Worm (Caenorhabditis elegans) whole organism, young adult: Measurements from ENCODE around the gene srg-58.

Source experiments
- K12H6.12 ChIP-seq: fragments of 200-800 bp; sonication (Bioruptor generic); optimal IDR thresholded peaks from 2 replicates; lab custom pipeline; 2018; ENCODE audit warnings: mild to moderate bottlenecking, missing genetic modification characterization, missing compliant biosample characterization
- dpl-1 ChIP-seq: fragments of 150-350 bp; optimal IDR thresholded peaks from 2 replicates; lab custom pipeline; 2014; ENCODE audit warnings: missing biosample characterization, missing genetic modification reagents, missing genetic modification characterization
- egrh-3 ChIP-seq: fragments of 200-800 bp; sonication (Bioruptor generic); IDR thresholded peaks from 2 replicates; pipeline ENCODE4 v1.3.6; 2022; ENCODE audit warnings: missing genetic modification reagents, missing genetic modification characterization, missing compliant biosample characterization
- nfya-1 ChIP-seq: sonication (generic microtip); optimal IDR thresholded peaks from 2 replicates; lab custom pipeline; 2017; ENCODE audit warnings: antibody characterized with exemption, missing compliant biosample characterization, missing genetic modification characterization, borderline replicate concordance; ENCODE audit not compliant: insufficient read depth
- sptf-2 ChIP-seq: fragments of 200-800 bp; sonication (Bioruptor generic); optimal IDR thresholded peaks from 2 replicates; lab custom pipeline; 2018; ENCODE audit warnings: mild to moderate bottlenecking, missing genetic modification characterization, missing compliant biosample characterization
- unc-62 ChIP-seq: fragments of 150-350 bp; optimal IDR thresholded peaks from 2 replicates; lab custom pipeline; 2014; ENCODE audit warnings: missing biosample characterization, missing genetic modification reagents, missing genetic modification characterization

DNA sequence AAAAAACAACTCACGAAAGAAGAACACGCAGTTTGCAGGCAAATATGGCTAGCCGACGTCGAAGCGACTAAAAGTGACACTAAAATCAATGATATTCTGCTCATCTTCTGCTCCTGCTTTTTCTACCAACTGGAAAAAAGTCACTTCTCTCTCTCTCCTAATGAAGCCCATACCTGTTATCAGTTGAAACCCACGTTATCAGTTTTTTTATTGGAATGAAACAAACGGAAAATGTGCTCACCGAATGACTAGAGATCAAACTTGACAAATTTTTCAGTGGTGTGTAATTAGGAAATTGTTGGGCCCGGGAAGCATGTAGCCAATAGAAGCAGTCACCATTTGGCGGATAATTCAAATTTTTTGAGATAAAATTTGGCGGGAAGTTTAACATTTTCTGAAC lies 47.9 kb downstream of the srg-58 start, which contains the start of gene C24B9.3:
- TF ChIP-seq unc-62 (GFP tag; lab: Kevin White, UChicago) (no peak), dpl-1 (GFP tag; lab: Kevin White, UChicago) (no peak), egrh-3 (no peak), sptf-2 (GFP tag; lab: Kevin White, UChicago) (no peak), nfya-1 (tag; lab: Kevin White, UChicago) (no peak), K12H6.12 (tag; lab: Kevin White, UChicago) (no peak)
